Worm (Caenorhabditis elegans) whole organism, L1 larva: ENCODE data around the gene B0507.7.

Experiments used
- aly-2 ChIP-seq: fragments of 150-350 bp; optimal IDR thresholded peaks from 2 replicates; lab custom pipeline; 2014; ENCODE audit warnings: missing biosample characterization, missing genetic modification characterization
- efl-3 ChIP-seq: fragments of 200-800 bp; sonication (Bioruptor generic); optimal IDR thresholded peaks from 2 replicates; lab custom pipeline; 2018; ENCODE audit warnings: mild to moderate bottlenecking, missing genetic modification characterization, missing compliant biosample characterization
- egl-27 ChIP-seq, 2 experiments: fragments of 150-350 bp in 1 of 2; sonication (generic microtip); optimal IDR thresholded peaks; 3 replicates each; lab custom pipeline; 2017 to 2018; ENCODE audit warnings: missing biosample characterization in 2 of 2, missing genetic modification characterization in 2 of 2, missing genetic modification reagents in 2 of 2
- lin-13 ChIP-seq: fragments of 150-350 bp; optimal IDR thresholded peaks from 2 replicates; lab custom pipeline; 2014; ENCODE audit warnings: missing biosample characterization, missing genetic modification reagents, missing genetic modification characterization
- lir-3 ChIP-seq: sonication (generic microtip); optimal IDR thresholded peaks from 2 replicates; lab custom pipeline; 2016; ENCODE audit warnings: mild to moderate bottlenecking, missing genetic modification characterization, moderate library complexity, missing compliant biosample characterization; ENCODE audit not compliant: poor library complexity
- mep-1 ChIP-seq: fragments of 150-350 bp; optimal IDR thresholded peaks from 2 replicates; lab custom pipeline; 2014; ENCODE audit warnings: missing biosample characterization, missing genetic modification characterization
- nhr-47 ChIP-seq: sonication (generic microtip); optimal IDR thresholded peaks from 2 replicates; lab custom pipeline; 2016; ENCODE audit warnings: mild to moderate bottlenecking, missing genetic modification characterization, moderate library complexity, missing compliant biosample characterization
- nhr-76 ChIP-seq: sonication (generic microtip); optimal IDR thresholded peaks from 2 replicates; lab custom pipeline; 2017; ENCODE audit warnings: missing biosample characterization, missing genetic modification characterization
- pqm-1 ChIP-seq: sonication (generic microtip); optimal IDR thresholded peaks from 3 replicates; lab custom pipeline; 2017; ENCODE audit warnings: missing biosample characterization, missing genetic modification characterization
- sptf-1 ChIP-seq: fragments of 150-350 bp; optimal IDR thresholded peaks from 2 replicates; lab custom pipeline; 2014; ENCODE audit warnings: missing biosample characterization, missing genetic modification characterization
- tlp-1 ChIP-seq: fragments of 150-350 bp; optimal IDR thresholded peaks from 2 replicates; lab custom pipeline; 2014; ENCODE audit warnings: missing biosample characterization, missing genetic modification characterization

DNA sequence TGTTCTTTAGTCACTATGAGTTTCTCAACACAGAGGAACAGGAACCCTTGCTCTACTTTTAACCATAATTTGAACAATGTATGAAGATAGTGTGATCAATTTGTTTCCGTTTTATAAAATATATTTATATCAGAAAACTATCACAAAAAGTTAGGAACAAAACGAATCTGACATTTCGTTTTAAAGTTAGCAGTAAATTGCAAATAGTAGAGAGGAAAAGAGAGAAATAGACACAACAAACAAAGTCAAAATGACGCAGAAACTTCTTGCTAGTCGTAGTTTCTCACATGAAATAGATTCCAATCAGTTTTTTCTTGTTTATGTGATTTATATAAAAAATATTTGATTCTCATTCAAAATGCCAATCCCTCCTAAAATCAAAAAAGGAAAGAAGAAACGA, 29.4 kb downstream of the B0507.7 start, which contains the start of gene ZC196.5:
- TF ChIP-seq efl-3 (GFP tag; lab: Kevin White, UChicago) (no peak), nhr-76 (no peak), tlp-1 (tag; lab: Kevin White, UChicago) (no peak), nhr-47 (tag; lab: Kevin White, UChicago) (no peak), sptf-1 (no peak), egl-27 (tag; optimal IDR thresholded peaks at IDR 0.05; lab: Kevin White, UChicago) (no peak), lir-3 (no peak), aly-2 (no peak), pqm-1 (tag; lab: Kevin White, UChicago) (no peak), lin-13 (GFP tag; lab: Kevin White, UChicago) (no peak), mep-1 (tag; lab: Kevin White, UChicago) (no peak)
